Fruit fly (Drosophila melanogaster) whole organism, embryonic: Measurements from ENCODE around the gene CG31872.

Experiments used
- Abd-B ChIP-seq: fragments of 200-800 bp; sonication (Bioruptor generic); optimal IDR thresholded peaks from 2 replicates; lab custom pipeline; 2018; ENCODE audit warnings: missing biosample characterization, mild to moderate bottlenecking, missing genetic modification characterization, moderate library complexity
- CG11504 ChIP-seq: fragments of 200-800 bp; sonication (Bioruptor generic); optimal IDR thresholded peaks from 3 replicates; lab custom pipeline; 2019; ENCODE audit warnings: missing biosample characterization, mild to moderate bottlenecking, missing genetic modification characterization, moderate library complexity
- CG13287 ChIP-seq: fragments of 200-800 bp; sonication (Bioruptor generic); IDR thresholded peaks from 2 replicates; pipeline ENCODE4 v1.3.6; 2022; ENCODE audit warnings: missing biosample characterization, missing genetic modification characterization; ENCODE audit not compliant: partially characterized antibody
- CG13894 ChIP-seq: fragments of 200-800 bp; sonication (Bioruptor generic); optimal IDR thresholded peaks from 3 replicates; lab custom pipeline; 2018; ENCODE audit warnings: missing biosample characterization, mild to moderate bottlenecking, missing genetic modification characterization, moderate library complexity
- CG17568 ChIP-seq: fragments of 200-800 bp; sonication (Bioruptor generic); optimal IDR thresholded peaks from 2 replicates; lab custom pipeline; 2018; ENCODE audit warnings: missing biosample characterization, mild to moderate bottlenecking, missing genetic modification characterization, moderate library complexity
- CG17912 ChIP-seq: fragments of 200-800 bp; sonication (Bioruptor generic); optimal IDR thresholded peaks from 2 replicates; lab custom pipeline; 2018; ENCODE audit warnings: missing biosample characterization, mild to moderate bottlenecking, missing genetic modification characterization
- CG2199 ChIP-seq: fragments of 200-800 bp; sonication (Bioruptor generic); IDR thresholded peaks from 3 replicates; pipeline ENCODE4 v1.3.6; 2022; ENCODE audit warnings: missing biosample characterization, missing genetic modification characterization
- CG2202 ChIP-seq: fragments of 200-800 bp; sonication (Bioruptor generic); optimal IDR thresholded peaks from 2 replicates; lab custom pipeline; 2018; ENCODE audit warnings: missing biosample characterization, mild to moderate bottlenecking, missing genetic modification characterization
- CG2712 ChIP-seq: fragments of 200-800 bp; optimal IDR thresholded peaks from 3 replicates; lab custom pipeline; 2019; ENCODE audit warnings: missing biosample characterization, mild to moderate bottlenecking, missing genetic modification characterization, moderate library complexity
- CG3163 ChIP-seq: fragments of 200-800 bp; sonication (Bioruptor generic); optimal IDR thresholded peaks from 3 replicates; lab custom pipeline; 2016; ENCODE audit warnings: missing biosample characterization, missing genetic modification characterization
- CG3407 ChIP-seq: fragments of 200-800 bp; sonication (Bioruptor generic); optimal IDR thresholded peaks from 2 replicates; lab custom pipeline; 2018; ENCODE audit warnings: missing biosample characterization, mild to moderate bottlenecking, missing genetic modification characterization
- CG4360 ChIP-seq: fragments of 200-800 bp; sonication (Bioruptor generic); IDR thresholded peaks from 2 replicates; pipeline ENCODE4 v1.3.6; 2022; ENCODE audit warnings: missing biosample characterization, missing genetic modification characterization
- CG43689 ChIP-seq: fragments of 200-800 bp; sonication (Bioruptor generic); IDR thresholded peaks from 2 replicates; pipeline ENCODE4 v1.3.6; 2022; ENCODE audit warnings: missing biosample characterization, missing genetic modification characterization
- CG4854 ChIP-seq: fragments of 200-800 bp; sonication (Bioruptor generic); optimal IDR thresholded peaks from 2 replicates; lab custom pipeline; 2016; ENCODE audit warnings: missing biosample characterization, missing genetic modification characterization, inconsistent platforms
- CG5180 ChIP-seq: fragments of 200-800 bp; sonication (Bioruptor generic); optimal IDR thresholded peaks from 3 replicates; lab custom pipeline; 2017; ENCODE audit warnings: missing biosample characterization, missing genetic modification characterization, mild to moderate bottlenecking, moderate library complexity, missing genetic modification reagents
- CG6254 ChIP-seq: fragments of 200-800 bp; sonication (Bioruptor generic); optimal IDR thresholded peaks from 3 replicates; lab custom pipeline; 2017; ENCODE audit warnings: mild to moderate bottlenecking, missing biosample characterization, missing genetic modification reagents, missing genetic modification characterization
- CG6813 ChIP-seq: fragments of 200-800 bp; sonication (Bioruptor generic); optimal IDR thresholded peaks from 2 replicates; lab custom pipeline; 2017; ENCODE audit warnings: missing biosample characterization, missing genetic modification characterization, mild to moderate bottlenecking, moderate library complexity, missing genetic modification reagents
- CG8359 ChIP-seq: fragments of 200-800 bp; sonication (Bioruptor generic); optimal IDR thresholded peaks from 2 replicates; lab custom pipeline; 2017; ENCODE audit warnings: missing biosample characterization, mild to moderate bottlenecking, missing genetic modification characterization, borderline replicate concordance
- CG9215 ChIP-seq: fragments of 200-800 bp; sonication (Bioruptor generic); IDR thresholded peaks from 2 replicates; pipeline ENCODE4 v1.3.6; 2022; ENCODE audit warnings: missing biosample characterization, missing genetic modification characterization
- D19A ChIP-seq: fragments of 200-800 bp; optimal IDR thresholded peaks from 3 replicates; lab custom pipeline; 2019; ENCODE audit warnings: missing biosample characterization, mild to moderate bottlenecking, missing genetic modification characterization, moderate library complexity
- Doc3 ChIP-seq: fragments of 200-800 bp; sonication (Bioruptor generic); IDR thresholded peaks from 3 replicates; pipeline ENCODE4 v1.3.6; 2022; ENCODE audit warnings: missing biosample characterization, missing genetic modification characterization; ENCODE audit not compliant: partially characterized antibody
- Fer1 ChIP-seq: fragments of 200-800 bp; sonication (Bioruptor generic); optimal IDR thresholded peaks from 2 replicates; lab custom pipeline; 2017; ENCODE audit warnings: missing biosample characterization, mild to moderate bottlenecking, missing genetic modification characterization
- Hr51 ChIP-seq, 2 experiments: fragments of 200-800 bp; sonication (Bioruptor generic); optimal IDR thresholded peaks; 2 replicates in 1 of 2; 3 replicates in 1 of 2; lab custom pipeline; 2016 to 2018; ENCODE audit warnings: missing biosample characterization in 2 of 2, missing genetic modification characterization in 2 of 2, mild to moderate bottlenecking in 1 of 2, moderate library complexity in 1 of 2
- MBD-R2 ChIP-seq: fragments of 200-800 bp; sonication (Bioruptor generic); IDR thresholded peaks from 2 replicates; pipeline ENCODE4 v1.3.6; 2022; ENCODE audit warnings: missing biosample characterization, missing genetic modification characterization
- Med ChIP-seq: fragments of 200-800 bp; sonication (Bioruptor generic); peaks from one replicate; lab custom pipeline; 2016; ENCODE audit warnings: missing biosample characterization, missing genetic modification characterization, mild to moderate bottlenecking, inconsistent platforms, moderate library complexity
- Mes4 ChIP-seq: fragments of 200-800 bp; sonication (Bioruptor generic); optimal IDR thresholded peaks from 2 replicates; lab custom pipeline; 2016; ENCODE audit warnings: missing biosample characterization, missing genetic modification characterization
- Neu2 ChIP-seq: fragments of 200-800 bp; sonication (Bioruptor generic); optimal IDR thresholded peaks from 3 replicates; lab custom pipeline; 2016; ENCODE audit warnings: missing biosample characterization, missing genetic modification characterization, borderline replicate concordance
- Scr ChIP-seq: fragments of 200-800 bp; sonication (Bioruptor generic); IDR thresholded peaks from 2 replicates; pipeline ENCODE4 v1.3.6; 2022; ENCODE audit warnings: missing biosample characterization, missing genetic modification characterization; ENCODE audit not compliant: partially characterized antibody
- Vsx1 ChIP-seq: fragments of 200-800 bp; sonication (Bioruptor generic); optimal IDR thresholded peaks from 2 replicates; lab custom pipeline; 2017; ENCODE audit warnings: missing biosample characterization, mild to moderate bottlenecking, missing genetic modification characterization, missing genetic modification reagents
- Xrp1 ChIP-seq: fragments of 200-800 bp; sonication (Bioruptor generic); IDR thresholded peaks from 2 replicates; pipeline ENCODE4 v1.3.6; 2022; ENCODE audit warnings: missing biosample characterization, missing genetic modification characterization
- YL-1 ChIP-seq: fragments of 200-800 bp; sonication (Bioruptor generic); optimal IDR thresholded peaks from 3 replicates; lab custom pipeline; 2017; ENCODE audit warnings: missing biosample characterization, mild to moderate bottlenecking, missing genetic modification characterization
- ash1 ChIP-seq: fragments of 200-800 bp; sonication (Bioruptor generic); optimal IDR thresholded peaks from 2 replicates; lab custom pipeline; 2018; ENCODE audit warnings: missing biosample characterization, mild to moderate bottlenecking, missing genetic modification characterization
- cad ChIP-seq: fragments of >200 bp; optimal IDR thresholded peaks from 2 replicates; lab custom pipeline; 2017; ENCODE audit warnings: missing biosample characterization, missing genetic modification characterization
- gce ChIP-seq: fragments of 200-800 bp; sonication (Bioruptor generic); IDR thresholded peaks from 3 replicates; pipeline ENCODE4 v1.3.6; 2022; ENCODE audit warnings: missing biosample characterization, missing genetic modification characterization
- hb ChIP-seq: fragments of 200-800 bp; sonication (Bioruptor generic); IDR thresholded peaks from 3 replicates; pipeline ENCODE4 v1.3.6; 2022; ENCODE audit warnings: missing biosample characterization, missing genetic modification characterization; ENCODE audit not compliant: partially characterized antibody
- ind ChIP-seq: fragments of 200-800 bp; sonication (Bioruptor generic); optimal IDR thresholded peaks from 3 replicates; lab custom pipeline; 2016; ENCODE audit warnings: missing biosample characterization, missing genetic modification characterization
- ken ChIP-seq: fragments of 200-800 bp; sonication (Bioruptor generic); IDR thresholded peaks from 3 replicates; pipeline ENCODE4 v1.3.6; 2022; ENCODE audit warnings: missing biosample characterization, missing genetic modification characterization
- mld ChIP-seq: fragments of 200-800 bp; sonication (Bioruptor generic); IDR thresholded peaks from 3 replicates; pipeline ENCODE4 v1.3.6; 2022; ENCODE audit warnings: missing biosample characterization, missing genetic modification characterization; ENCODE audit not compliant: partially characterized antibody
- oc ChIP-seq: fragments of 200-800 bp; sonication (Bioruptor generic); optimal IDR thresholded peaks from 2 replicates; lab custom pipeline; 2018; ENCODE audit warnings: missing biosample characterization, mild to moderate bottlenecking, missing genetic modification characterization, moderate library complexity
- pb ChIP-seq: fragments of 200-800 bp; sonication (Bioruptor generic); optimal IDR thresholded peaks from 3 replicates; lab custom pipeline; 2016; ENCODE audit warnings: missing biosample characterization, missing genetic modification characterization
- repo ChIP-seq: fragments of 200-800 bp; sonication (Bioruptor generic); optimal IDR thresholded peaks from 2 replicates; lab custom pipeline; 2016; ENCODE audit warnings: missing biosample characterization, missing genetic modification characterization
- schlank ChIP-seq: fragments of 200-800 bp; sonication (Bioruptor generic); optimal IDR thresholded peaks from 2 replicates; lab custom pipeline; 2018; ENCODE audit warnings: missing biosample characterization, mild to moderate bottlenecking, missing genetic modification characterization
- sens ChIP-seq: fragments of 200-800 bp; sonication (Bioruptor generic); peaks from one replicate; lab custom pipeline; 2016; ENCODE audit warnings: missing biosample characterization, missing genetic modification characterization
- sim ChIP-seq: fragments of 200-800 bp; sonication (Bioruptor generic); IDR thresholded peaks from 2 replicates; pipeline ENCODE4 v1.3.6; 2022; ENCODE audit warnings: missing biosample characterization, missing genetic modification characterization
- trem ChIP-seq: fragments of 200-800 bp; optimal IDR thresholded peaks from 3 replicates; lab custom pipeline; 2019; ENCODE audit warnings: missing biosample characterization, mild to moderate bottlenecking, missing genetic modification characterization, moderate library complexity

Gene CG31872

DNA sequence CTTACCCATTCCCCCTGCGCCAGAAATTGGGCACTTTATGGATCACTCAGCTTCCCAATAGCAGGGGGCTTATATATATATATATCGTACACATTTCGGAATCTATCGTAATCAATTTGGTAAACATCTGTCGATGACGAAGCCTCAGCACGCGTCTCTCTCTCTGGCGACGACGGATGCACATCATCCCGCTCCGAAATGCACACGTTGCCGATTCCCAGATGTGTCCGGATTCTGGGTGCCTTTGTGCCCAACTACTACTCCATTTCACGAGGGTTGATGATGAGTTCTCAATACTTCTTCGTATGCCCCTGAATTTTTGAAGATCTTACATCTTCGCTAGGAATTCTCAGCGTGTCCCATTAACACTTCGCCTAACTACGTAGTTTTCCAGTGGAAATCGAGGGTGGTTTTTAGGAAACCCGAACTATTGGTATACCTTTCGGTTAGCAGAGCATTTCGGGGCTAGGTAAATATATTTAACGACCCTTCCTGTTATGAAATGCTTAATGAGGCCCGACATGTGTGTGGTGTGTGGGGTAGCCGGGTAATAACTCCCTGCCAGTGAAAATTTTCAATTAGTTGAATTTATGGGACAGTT lies 31.0 kb upstream of the CG31872 start (continued):
- TF ChIP-seq MBD-R2 (no peak), cad (no peak), CG2712 (tag; lab: Kevin White, UChicago) (no peak), mld (no peak), CG11504 (tag; lab: Kevin White, UChicago) (no peak), Hr51 (GFP tag; optimal IDR thresholded peaks at IDR 0.05; lab: Kevin White, UChicago) (no peak), CG3163 (GFP tag; lab: Kevin White, UChicago) (no peak), Xrp1 (GFP tag; lab: Robert Waterston, UW) (no peak), ash1 (GFP tag; lab: Kevin White, UChicago) (no peak), sens (peak; percentile 55), YL-1 (no peak), Doc3 (GFP tag; lab: Robert Waterston, UW) (no peak), ken (GFP tag; lab: Robert Waterston, UW) (no peak), repo (GFP tag; lab: Kevin White, UChicago) (no peak), CG8359 (GFP tag; lab: Kevin White, UChicago) (no peak), CG17568 (no peak), CG13287 (GFP tag; lab: Robert Waterston, UW) (no peak), Vsx1 (GFP tag; lab: Kevin White, UChicago) (no peak), schlank (tag; lab: Kevin White, UChicago) (no peak), Scr (GFP tag; lab: Robert Waterston, UW) (no peak), CG2202 (tag; lab: Kevin White, UChicago) (no peak), CG3407 (no peak), CG43689 (no peak)

DNA sequence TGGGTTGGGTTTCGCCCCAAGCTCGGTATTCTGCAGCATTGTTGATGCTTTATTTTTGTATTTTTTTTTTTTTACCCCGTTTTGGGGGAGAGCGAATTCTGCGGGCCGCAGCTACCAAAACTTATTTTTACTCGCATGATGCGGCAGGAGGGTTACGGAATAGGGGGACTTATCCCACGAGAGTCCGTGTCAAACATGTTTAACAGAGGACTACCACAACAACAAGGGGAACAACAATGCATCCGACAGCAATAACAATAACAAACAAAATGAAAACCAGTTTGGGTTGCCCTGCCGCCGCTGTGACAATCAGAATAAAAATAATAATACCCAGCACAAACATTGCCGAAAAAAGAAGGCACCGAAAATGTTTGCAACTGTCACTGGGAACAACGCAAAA lies 26.6 kb upstream of the CG31872 start:
- peak; percentile 49 for TF ChIP-seq CG5180 (GFP tag; lab: Kevin White, UChicago)
- 0 out of 3 replicates have a peak, but pooled peaks have one; percentile 23 for TF ChIP-seq CG2199 (GFP tag; lab: Robert Waterston, UW)
- peak; percentile 37 for TF ChIP-seq CG13894 (tag; lab: Kevin White, UChicago)
- TF ChIP-seq CG4854 (GFP tag; lab: Kevin White, UChicago), result no peak
- TF ChIP-seq Neu2, result no peak
- peak; percentile 74 for TF ChIP-seq CG4360
- TF ChIP-seq Med (GFP tag; lab: Kevin White, UChicago), result peak; percentile 15

DNA sequence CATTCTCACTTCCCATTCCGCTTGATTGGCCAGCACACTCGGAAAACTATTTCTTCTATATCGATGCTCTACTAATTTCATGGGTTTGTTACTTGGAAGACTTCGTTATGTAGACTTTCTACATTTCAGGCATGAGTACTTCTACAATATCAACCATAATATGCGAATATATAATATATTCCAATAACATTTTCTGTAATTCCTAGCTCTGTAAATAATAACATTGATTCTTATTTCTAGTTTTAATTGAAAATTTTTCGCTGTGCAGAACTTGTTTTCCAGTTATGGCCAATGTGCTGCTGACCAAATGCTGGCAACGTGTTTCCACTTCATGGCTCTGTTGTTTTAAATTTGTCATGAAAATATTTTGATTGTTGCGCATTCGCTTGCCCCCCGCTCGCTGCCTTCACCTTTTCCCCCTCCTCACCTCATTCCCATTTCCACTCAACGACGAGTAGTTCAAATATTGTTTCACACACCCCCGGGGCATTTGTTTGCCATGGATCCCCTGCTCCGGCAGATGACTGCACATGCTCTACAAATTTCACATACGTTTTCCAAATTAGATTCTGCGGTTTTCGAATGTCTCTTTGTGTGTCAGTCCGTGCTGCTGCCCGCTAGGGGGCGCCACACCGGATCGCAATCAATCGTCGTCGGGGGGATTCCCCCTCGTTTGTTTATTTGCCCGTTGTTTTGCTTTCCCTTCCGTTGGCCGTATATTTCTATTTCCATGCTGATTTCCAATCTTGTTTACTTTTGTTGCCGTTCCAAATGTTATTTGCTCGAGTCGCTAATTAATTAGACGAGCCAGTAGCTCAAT lies 24.9 kb upstream of the CG31872 start:
- TF ChIP-seq Mes4 (GFP tag; lab: Kevin White, UChicago) (peak; percentile 18), CG6254 (GFP tag; lab: Kevin White, UChicago) (peak; percentile 22), D19A (tag; lab: Kevin White, UChicago) (peak; percentile 16), sim (peak; percentile 38; the same call in 1 of the 2 replicates), ind (GFP tag; lab: Kevin White, UChicago) (no peak), CG17912 (GFP tag; lab: Kevin White, UChicago) (no peak), pb (GFP tag; lab: Kevin White, UChicago) (no peak), CG9215 (GFP tag; lab: Robert Waterston, UW) (no peak), gce (GFP tag; lab: Robert Waterston, UW) (no peak), Abd-B (no peak), trem (tag; lab: Kevin White, UChicago) (no peak), CG6813 (GFP tag; lab: Kevin White, UChicago) (peak; percentile 10), oc (no peak), Doc3 (GFP tag; lab: Robert Waterston, UW) (no peak), hb (GFP tag; lab: Robert Waterston, UW) (0 out of 3 replicates have a peak, but pooled peaks have one; percentile 11), Med (GFP tag; lab: Kevin White, UChicago) (peak; percentile 57), CG3407 (no peak), CG2199 (GFP tag; lab: Robert Waterston, UW) (peak; percentile 52; the same call in 1 of the 3 replicates), Fer1 (GFP tag; lab: Kevin White, UChicago) (no peak), cad (no peak)
